Worm (Caenorhabditis elegans) whole organism, L1 larva: ENCODE results near the gene dsl-7.

Source experiments
- efl-1 ChIP-seq, 4 experiments: fragments of 150-350 bp; optimal IDR thresholded peaks in 3 of 4; peaks in 1 of 4; 1 replicate in 1 of 4; 2 replicates in 3 of 4; lab custom pipeline; 2014; ENCODE audit warnings: missing biosample characterization in 2 of 4, missing genetic modification characterization in 2 of 4, missing genetic modification reagents in 2 of 4
- fos-1 ChIP-seq: fragments of 150-350 bp; optimal IDR thresholded peaks from 2 replicates; lab custom pipeline; 2014; ENCODE audit warnings: missing biosample characterization, missing genetic modification characterization
- hpl-2 ChIP-seq: fragments of 150-350 bp; optimal IDR thresholded peaks from 2 replicates; lab custom pipeline; 2014; ENCODE audit warnings: missing biosample characterization, missing genetic modification reagents, missing genetic modification characterization
- jun-1 ChIP-seq: fragments of 150-350 bp; optimal IDR thresholded peaks from 2 replicates; lab custom pipeline; 2014; ENCODE audit warnings: missing biosample characterization, missing genetic modification reagents, missing genetic modification characterization
- lin-13 ChIP-seq: fragments of 150-350 bp; optimal IDR thresholded peaks from 2 replicates; lab custom pipeline; 2014; ENCODE audit warnings: missing biosample characterization, missing genetic modification reagents, missing genetic modification characterization
- lin-39 ChIP-seq: fragments of 150-350 bp; optimal IDR thresholded peaks from 2 replicates; lab custom pipeline; 2014; ENCODE audit warnings: missing biosample characterization, missing genetic modification reagents, missing genetic modification characterization
- lsy-2 ChIP-seq, 2 experiments: fragments of 150-350 bp; optimal IDR thresholded peaks; 2 replicates each; lab custom pipeline; 2014; ENCODE audit warnings: missing biosample characterization in 2 of 2, missing genetic modification characterization in 2 of 2
- mdl-1 ChIP-seq, 2 experiments: fragments of 150-350 bp; optimal IDR thresholded peaks; 2 replicates each; lab custom pipeline; 2014 to 2017; ENCODE audit warnings: missing biosample characterization in 2 of 2, missing genetic modification characterization in 2 of 2, inconsistent platforms in 1 of 2
- snpc-4 ChIP-seq: fragments of 150-350 bp; optimal IDR thresholded peaks from 2 replicates; lab custom pipeline; 2014; ENCODE audit warnings: missing biosample characterization, missing genetic modification characterization
- unc-86 ChIP-seq: sonication (generic microtip); optimal IDR thresholded peaks from 2 replicates; lab custom pipeline; 2016; ENCODE audit warnings: missing genetic modification characterization, missing compliant biosample characterization
- vab-15 ChIP-seq: sonication (generic microtip); optimal IDR thresholded peaks from 2 replicates; lab custom pipeline; 2017; ENCODE audit warnings: missing genotype, mild to moderate bottlenecking, missing genetic modification characterization, missing compliant biosample characterization

DNA sequence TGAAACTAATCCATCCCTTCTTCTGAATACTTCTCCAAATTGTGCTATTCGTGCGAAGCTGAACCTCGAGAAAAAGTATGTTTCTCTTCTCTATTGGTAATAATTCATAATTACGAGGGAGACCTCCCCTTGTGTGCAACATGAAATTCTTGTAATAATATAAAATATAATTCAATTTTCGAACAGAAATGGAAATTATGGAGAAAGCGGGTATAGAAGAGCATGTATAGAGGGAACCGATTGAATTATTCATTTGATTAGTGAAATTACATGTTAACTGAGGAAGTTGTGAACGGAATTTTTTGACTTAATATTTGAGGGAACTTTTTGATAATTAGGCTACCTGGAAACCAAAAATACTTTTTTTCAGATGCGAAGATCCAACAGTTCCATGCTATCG lies 35.9 kb downstream of the dsl-7 start:
- no peak for TF ChIP-seq lin-13 (GFP tag; lab: Kevin White, UChicago)
- TF ChIP-seq unc-86, result peak; percentile 52
- TF ChIP-seq fos-1 (tag; lab: Kevin White, UChicago), result no peak
- no peak for TF ChIP-seq mdl-1 (tag; optimal IDR thresholded peaks at IDR 0.05; lab: Kevin White, UChicago)
- no peak for TF ChIP-seq snpc-4 (tag; lab: Kevin White, UChicago)
- TF ChIP-seq jun-1 (tag; lab: Kevin White, UChicago), result no peak
- TF ChIP-seq hpl-2 (GFP tag; lab: Kevin White, UChicago), result no peak
- TF ChIP-seq vab-15, result no peak
- no peak for TF ChIP-seq efl-1 (optimal IDR thresholded peaks at IDR 0.05; lab: Kevin White, UChicago)
- TF ChIP-seq efl-1 (GFP tag; optimal IDR thresholded peaks at IDR 0.05 in 1 of 2; lab: Kevin White, UChicago), result peak in 1 of 2 experiments; percentile 58
- no peak for TF ChIP-seq lin-39 (tag; lab: Kevin White, UChicago)
- no peak for TF ChIP-seq lsy-2 (tag; optimal IDR thresholded peaks at IDR 0.05; lab: Kevin White, UChicago)
